Worm (Caenorhabditis elegans): ENCODE measurements around the gene Y53G8AM.4.

Y53G8AM.4 gene

DNA sequence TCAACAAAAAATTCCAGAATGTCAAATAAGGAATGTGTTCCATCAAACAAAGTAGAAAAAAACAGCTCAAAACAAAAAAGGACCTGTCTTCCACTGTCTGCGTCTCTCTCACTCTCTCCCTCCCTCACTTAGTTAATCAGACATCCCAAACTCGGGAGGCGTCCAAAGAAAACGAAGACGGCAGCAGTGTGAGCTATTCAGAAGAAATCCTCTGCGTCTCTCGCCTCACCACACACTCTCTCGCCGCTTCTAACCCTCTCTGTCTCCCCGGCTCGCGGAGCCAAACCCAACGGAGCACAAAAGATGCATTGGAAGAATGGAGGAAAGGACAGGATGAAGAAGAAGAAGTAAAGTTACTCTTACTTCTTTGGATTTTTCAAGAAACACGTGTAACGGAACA is 35.2 kb downstream of the Y53G8AM.4 start (continued):
- TF ChIP-seq vab-7 (GFP tag; IDR thresholded peaks at IDR 0.05) (no peak), R02D3.7 (tag; optimal IDR thresholded peaks at IDR 0.05) (no peak), D1046.2 (GFP tag; IDR thresholded peaks at IDR 0.05) (no peak), fkh-10 (GFP tag; optimal IDR thresholded peaks at IDR 0.05) (peak; percentile 56), unc-62 (GFP tag; optimal IDR thresholded peaks at IDR 0.05 in 1 of 2) (peak in 1 of 2 experiments; percentile 64), unc-62 (tag; optimal IDR thresholded peaks at IDR 0.05) (no peak), hif-1 (tag; optimal IDR thresholded peaks at IDR 0.05) (no peak), lin-38 (GFP tag; IDR thresholded peaks at IDR 0.05) (no peak), ctbp-1 (GFP tag; IDR thresholded peaks at IDR 0.05) (no peak), set-16 (GFP tag; IDR thresholded peaks at IDR 0.05) (peak; percentile 54; the same call in 1 of the 2 replicates), skn-1 (tag; optimal IDR thresholded peaks at IDR 0.05) (no peak), nhr-111 (GFP tag; optimal IDR thresholded peaks at IDR 0.05) (no peak), mep-1 (tag; optimal IDR thresholded peaks at IDR 0.05) (no peak), aly-2 (tag; optimal IDR thresholded peaks at IDR 0.05) (no peak), F49E8.2 (tag; optimal IDR thresholded peaks at IDR 0.05; ENCODE audit: borderline replicate concordance) (no peak), nhr-76 (tag; optimal IDR thresholded peaks at IDR 0.05) (no peak), daf-16 (GFP tag; optimal IDR thresholded peaks at IDR 0.05) (no peak), daf-16 (tag; optimal IDR thresholded peaks at IDR 0.05) (no peak), mxl-2 (GFP tag; conservative IDR thresholded peaks at IDR 0.05) (no peak), lin-39 (tag; optimal IDR thresholded peaks at IDR 0.05) (no peak), sdz-12 (GFP tag; optimal IDR thresholded peaks at IDR 0.05) (no peak), daf-19 (GFP tag; conservative IDR thresholded peaks at IDR 0.05) (no peak), hlh-30 (tag; optimal IDR thresholded peaks at IDR 0.05; ENCODE audit: insufficient read depth) (peak; percentile 17), mxl-3 (GFP tag; optimal IDR thresholded peaks at IDR 0.05) (no peak)

DNA sequence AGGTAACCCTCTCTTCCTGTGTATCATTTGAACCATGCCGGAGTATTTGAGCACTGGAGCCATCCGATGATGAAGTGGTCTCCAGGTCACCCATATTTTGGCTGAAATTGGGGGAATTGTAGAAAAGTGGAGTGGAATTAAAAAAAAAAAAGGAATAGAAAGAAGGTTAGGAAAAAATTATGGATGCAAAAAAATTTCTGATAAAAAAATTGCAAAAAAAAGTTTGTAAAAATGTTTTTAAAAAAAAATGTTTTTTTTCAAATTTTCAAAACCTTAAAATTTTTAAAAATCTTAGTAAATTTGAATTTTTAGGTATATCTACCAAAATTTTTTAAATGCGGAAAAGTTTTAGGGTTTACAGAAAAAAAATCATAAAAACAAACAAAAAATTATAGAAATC is 36.4 kb downstream of the Y53G8AM.4 start, which contains the start of gene frm-8:
frm-8 (minus strand) TSS at position 101 of the 400 bp plus-strand sequence.
- TF ChIP-seq ceh-20 (GFP tag; IDR thresholded peaks at IDR 0.05) (no peak), ZK337.2 (GFP tag; IDR thresholded peaks at IDR 0.05) (no peak), pha-4 (GFP tag; IDR thresholded peaks at IDR 0.05) (no peak), pha-4 (tag; optimal IDR thresholded peaks at IDR 0.05) (no peak), sdz-12 (GFP tag; optimal IDR thresholded peaks at IDR 0.05) (no peak), ztf-7 (tag; optimal IDR thresholded peaks at IDR 0.05) (no peak), ceh-44 (GFP tag; IDR thresholded peaks at IDR 0.05) (no peak), Y48G9A.11 (GFP tag; IDR thresholded peaks at IDR 0.05) (no peak), spr-1 (tag; optimal IDR thresholded peaks at IDR 0.05) (no peak), nhr-237 (tag; optimal IDR thresholded peaks at IDR 0.05) (no peak), lin-15B (tag; optimal IDR thresholded peaks at IDR 0.05) (no peak), snpc-4 (tag; optimal IDR thresholded peaks at IDR 0.05) (no peak), jun-1 (tag; optimal IDR thresholded peaks at IDR 0.05) (no peak), nhr-41 (GFP tag; IDR thresholded peaks at IDR 0.05) (no peak)

Data from whole organism, L4 larva.